Worm (Caenorhabditis elegans) whole organism, L1 larva: ENCODE measurements around the gene asah-2.
A peak's percentile ranks its signal among the peaks of the same experiment; 100 is the strongest.

Source experiments
- C04F5.9 ChIP-seq: sonication (generic microtip); optimal IDR thresholded peaks from 2 replicates; lab custom pipeline; 2016; ENCODE audit warnings: missing genetic modification characterization, missing compliant biosample characterization
- C34B4.2 ChIP-seq: sonication (generic microtip); optimal IDR thresholded peaks from 2 replicates; lab custom pipeline; 2017; ENCODE audit warnings: mild to moderate bottlenecking, missing genetic modification characterization, missing compliant biosample characterization
- F16B12.6 ChIP-seq: fragments of 150-350 bp; optimal IDR thresholded peaks from 2 replicates; lab custom pipeline; 2014; ENCODE audit warnings: missing biosample characterization, missing genetic modification characterization
- Y116A8C.19 ChIP-seq: sonication (generic microtip); optimal IDR thresholded peaks from 2 replicates; lab custom pipeline; 2016; ENCODE audit warnings: missing compliant biosample characterization, missing genetic modification characterization, borderline replicate concordance
- alr-1 ChIP-seq: fragments of 200-800 bp; sonication (Bioruptor generic); optimal IDR thresholded peaks from 2 replicates; lab custom pipeline; 2018; ENCODE audit warnings: borderline replicate concordance, mild to moderate bottlenecking, missing genetic modification characterization, missing compliant biosample characterization
- aly-2 ChIP-seq: fragments of 150-350 bp; optimal IDR thresholded peaks from 2 replicates; lab custom pipeline; 2014; ENCODE audit warnings: missing biosample characterization, missing genetic modification characterization
- ama-1 ChIP-seq: fragments of 150-350 bp; optimal IDR thresholded peaks from 2 replicates; lab custom pipeline; 2014
- ceh-63 ChIP-seq: fragments of 200-800 bp; sonication (Bioruptor generic); optimal IDR thresholded peaks from 2 replicates; lab custom pipeline; 2018; ENCODE audit warnings: mild to moderate bottlenecking, missing genetic modification characterization, missing compliant biosample characterization
- ceh-8 ChIP-seq: fragments of 200-800 bp; sonication (Bioruptor generic); optimal IDR thresholded peaks from 2 replicates; lab custom pipeline; 2018; ENCODE audit warnings: mild to moderate bottlenecking, missing genetic modification characterization, moderate library complexity, missing compliant biosample characterization
- ceh-82 ChIP-seq, 3 experiments: fragments of 150-350 bp in 1 of 3; sonication (generic microtip) in 2 of 3; optimal IDR thresholded peaks; 2 replicates each; lab custom pipeline; 2014 to 2017; ENCODE audit warnings: missing biosample characterization in 3 of 3, missing genetic modification characterization in 3 of 3
- ceh-88 ChIP-seq: fragments of 200-800 bp; sonication (Bioruptor generic); IDR thresholded peaks from 2 replicates; pipeline ENCODE4 v1.3.6; 2022; ENCODE audit warnings: missing genetic modification characterization, missing compliant biosample characterization
- ces-1 ChIP-seq: fragments of 150-350 bp; optimal IDR thresholded peaks from 2 replicates; lab custom pipeline; 2014; ENCODE audit warnings: missing biosample characterization, missing genetic modification reagents, missing genetic modification characterization
- efl-1 ChIP-seq, 4 experiments: fragments of 150-350 bp; optimal IDR thresholded peaks in 3 of 4; peaks in 1 of 4; 1 replicate in 1 of 4; 2 replicates in 3 of 4; lab custom pipeline; 2014; ENCODE audit warnings: missing biosample characterization in 2 of 4, missing genetic modification characterization in 2 of 4, missing genetic modification reagents in 2 of 4
- efl-3 ChIP-seq: fragments of 200-800 bp; sonication (Bioruptor generic); optimal IDR thresholded peaks from 2 replicates; lab custom pipeline; 2018; ENCODE audit warnings: mild to moderate bottlenecking, missing genetic modification characterization, missing compliant biosample characterization
- egl-13 ChIP-seq: sonication (generic microtip); optimal IDR thresholded peaks from 2 replicates; lab custom pipeline; 2016; ENCODE audit warnings: missing genotype, missing genetic modification reagents, missing genetic modification characterization, missing compliant biosample characterization
- egl-27 ChIP-seq, 2 experiments: fragments of 150-350 bp in 1 of 2; sonication (generic microtip); optimal IDR thresholded peaks; 3 replicates each; lab custom pipeline; 2017 to 2018; ENCODE audit warnings: missing biosample characterization in 2 of 2, missing genetic modification characterization in 2 of 2, missing genetic modification reagents in 2 of 2
- elt-2 ChIP-seq: sonication (generic microtip); optimal IDR thresholded peaks from 2 replicates; lab custom pipeline; 2016; ENCODE audit warnings: missing genetic modification characterization, mild to moderate bottlenecking, inconsistent platforms, missing compliant biosample characterization, missing genetic modification reagents
- ets-5 ChIP-seq: fragments of 200-800 bp; sonication (Bioruptor generic); IDR thresholded peaks from 2 replicates; pipeline ENCODE4 v1.3.6; 2022; ENCODE audit warnings: missing genetic modification characterization, missing compliant biosample characterization
- fos-1 ChIP-seq: fragments of 150-350 bp; optimal IDR thresholded peaks from 2 replicates; lab custom pipeline; 2014; ENCODE audit warnings: missing biosample characterization, missing genetic modification characterization
- hlh-17 ChIP-seq: fragments of 200-800 bp; sonication (Bioruptor generic); optimal IDR thresholded peaks from 2 replicates; lab custom pipeline; 2018; ENCODE audit warnings: missing genetic modification characterization, mild to moderate bottlenecking, missing compliant biosample characterization, moderate library complexity, borderline replicate concordance
- hlh-4 ChIP-seq: sonication (generic microtip); optimal IDR thresholded peaks from 2 replicates; lab custom pipeline; 2016; ENCODE audit warnings: mild to moderate bottlenecking, missing genetic modification characterization, missing compliant biosample characterization
- hpl-2 ChIP-seq: fragments of 150-350 bp; optimal IDR thresholded peaks from 2 replicates; lab custom pipeline; 2014; ENCODE audit warnings: missing biosample characterization, missing genetic modification reagents, missing genetic modification characterization
- irx-1 ChIP-seq: sonication (generic microtip); optimal IDR thresholded peaks from 2 replicates; lab custom pipeline; 2016; ENCODE audit warnings: missing genetic modification characterization, missing compliant biosample characterization
- isw-1 ChIP-seq: fragments of 200-800 bp; sonication (Bioruptor generic); IDR thresholded peaks from 2 replicates; pipeline ENCODE4 v1.3.6; 2022; ENCODE audit warnings: missing genetic modification characterization, missing compliant biosample characterization
- lin-13 ChIP-seq: fragments of 150-350 bp; optimal IDR thresholded peaks from 2 replicates; lab custom pipeline; 2014; ENCODE audit warnings: missing biosample characterization, missing genetic modification reagents, missing genetic modification characterization
- lin-15B ChIP-seq: fragments of 150-350 bp; sonication (generic microtip); optimal IDR thresholded peaks from 3 replicates; lab custom pipeline; 2014; ENCODE audit warnings: missing biosample characterization, missing genetic modification characterization
- lir-3 ChIP-seq: sonication (generic microtip); optimal IDR thresholded peaks from 2 replicates; lab custom pipeline; 2016; ENCODE audit warnings: mild to moderate bottlenecking, missing genetic modification characterization, moderate library complexity, missing compliant biosample characterization; ENCODE audit not compliant: poor library complexity
- lsy-2 ChIP-seq, 2 experiments: fragments of 150-350 bp; optimal IDR thresholded peaks; 2 replicates each; lab custom pipeline; 2014; ENCODE audit warnings: missing biosample characterization in 2 of 2, missing genetic modification characterization in 2 of 2
- mdl-1 ChIP-seq, 2 experiments: fragments of 150-350 bp; optimal IDR thresholded peaks; 2 replicates each; lab custom pipeline; 2014 to 2017; ENCODE audit warnings: missing biosample characterization in 2 of 2, missing genetic modification characterization in 2 of 2, inconsistent platforms in 1 of 2
- mef-2 ChIP-seq: fragments of 150-350 bp; optimal IDR thresholded peaks from 2 replicates; lab custom pipeline; 2014; ENCODE audit warnings: missing biosample characterization, missing genetic modification characterization
- mep-1 ChIP-seq: fragments of 150-350 bp; optimal IDR thresholded peaks from 2 replicates; lab custom pipeline; 2014; ENCODE audit warnings: missing biosample characterization, missing genetic modification characterization
- nhr-11 ChIP-seq: fragments of 150-350 bp; optimal IDR thresholded peaks from 2 replicates; lab custom pipeline; 2014; ENCODE audit warnings: missing biosample characterization, missing genetic modification characterization
- nhr-20 ChIP-seq: sonication (generic microtip); optimal IDR thresholded peaks from 2 replicates; lab custom pipeline; 2016; ENCODE audit warnings: mild to moderate bottlenecking, missing genetic modification characterization, missing compliant biosample characterization
- nhr-28 ChIP-seq: fragments of 150-350 bp; optimal IDR thresholded peaks from 2 replicates; lab custom pipeline; 2014; ENCODE audit warnings: missing biosample characterization, missing genetic modification characterization
- nhr-76 ChIP-seq: sonication (generic microtip); optimal IDR thresholded peaks from 2 replicates; lab custom pipeline; 2017; ENCODE audit warnings: missing biosample characterization, missing genetic modification characterization
- nhr-77 ChIP-seq: fragments of 150-350 bp; optimal IDR thresholded peaks from 2 replicates; lab custom pipeline; 2014; ENCODE audit warnings: missing biosample characterization, missing genetic modification characterization
- nhr-84 ChIP-seq: sonication (generic microtip); optimal IDR thresholded peaks from 2 replicates; lab custom pipeline; 2017; ENCODE audit warnings: missing biosample characterization, missing genetic modification characterization
- pag-3 ChIP-seq: sonication (generic microtip); optimal IDR thresholded peaks from 2 replicates; lab custom pipeline; 2017; ENCODE audit warnings: missing genetic modification characterization, mild to moderate bottlenecking, missing compliant biosample characterization, antibody characterized with exemption, borderline replicate concordance; ENCODE audit not compliant: insufficient read depth
- rnt-1 ChIP-seq: sonication (generic microtip); optimal IDR thresholded peaks from 2 replicates; lab custom pipeline; 2016; ENCODE audit warnings: mild to moderate bottlenecking, missing genetic modification characterization, moderate library complexity, missing compliant biosample characterization
- snpc-4 ChIP-seq: fragments of 150-350 bp; optimal IDR thresholded peaks from 2 replicates; lab custom pipeline; 2014; ENCODE audit warnings: missing biosample characterization, missing genetic modification characterization
- snu-23 ChIP-seq: sonication (generic microtip); optimal IDR thresholded peaks from 2 replicates; lab custom pipeline; 2016; ENCODE audit warnings: missing genetic modification characterization, missing compliant biosample characterization
- sox-4 ChIP-seq: sonication (generic microtip); optimal IDR thresholded peaks from 2 replicates; lab custom pipeline; 2016; ENCODE audit warnings: missing genetic modification characterization, missing compliant biosample characterization
- sptf-1 ChIP-seq: fragments of 150-350 bp; optimal IDR thresholded peaks from 2 replicates; lab custom pipeline; 2014; ENCODE audit warnings: missing biosample characterization, missing genetic modification characterization
- unc-130 ChIP-seq: fragments of 150-350 bp; optimal IDR thresholded peaks from 2 replicates; lab custom pipeline; 2017; ENCODE audit warnings: missing biosample characterization, missing genetic modification characterization, inconsistent platforms
- unc-30 ChIP-seq: sonication (generic microtip); optimal IDR thresholded peaks from 2 replicates; lab custom pipeline; 2017; ENCODE audit warnings: missing biosample characterization, missing genetic modification characterization
- unc-62 ChIP-seq: fragments of 150-350 bp; optimal IDR thresholded peaks from 2 replicates; lab custom pipeline; 2014; ENCODE audit warnings: missing biosample characterization, missing genetic modification reagents, missing genetic modification characterization
- unc-98 ChIP-seq: fragments of 200-800 bp; sonication (Bioruptor generic); IDR thresholded peaks from 2 replicates; pipeline ENCODE4 v1.3.6; 2022; ENCODE audit warnings: missing genetic modification characterization, missing compliant biosample characterization
- vab-15 ChIP-seq: sonication (generic microtip); optimal IDR thresholded peaks from 2 replicates; lab custom pipeline; 2017; ENCODE audit warnings: missing genotype, mild to moderate bottlenecking, missing genetic modification characterization, missing compliant biosample characterization
- xbp-1 ChIP-seq: sonication (generic microtip); optimal IDR thresholded peaks from 2 replicates; lab custom pipeline; 2016; ENCODE audit warnings: missing genetic modification characterization, missing compliant biosample characterization
- zag-1 ChIP-seq: fragments of 150-350 bp; optimal IDR thresholded peaks from 2 replicates; lab custom pipeline; 2014; ENCODE audit warnings: missing biosample characterization, missing genetic modification characterization
- zip-4 ChIP-seq: fragments of 200-800 bp; sonication (Bioruptor generic); optimal IDR thresholded peaks from 2 replicates; lab custom pipeline; 2018; ENCODE audit warnings: mild to moderate bottlenecking, missing genetic modification characterization, moderate library complexity, missing compliant biosample characterization
- ztf-11 ChIP-seq, 2 experiments: sonication (generic microtip); optimal IDR thresholded peaks; 2 replicates each; lab custom pipeline; 2016 to 2017; ENCODE audit warnings: missing genetic modification characterization in 2 of 2, missing biosample characterization in 1 of 2, missing compliant biosample characterization in 1 of 2
- ztf-4 ChIP-seq: fragments of 150-350 bp; optimal IDR thresholded peaks from 2 replicates; lab custom pipeline; 2014; ENCODE audit warnings: missing biosample characterization, missing genetic modification characterization

asah-2 gene

ce11 chrII:10174338-10174737 is 34.9 kb downstream of the asah-2 start, which contains the start of gene F33H1.4:
Gene F33H1.4, plus strand, starts transcription at chrII:10174648.
- TF ChIP-seq lsy-2 (tag; optimal IDR thresholded peaks at IDR 0.05; lab: Kevin White, UChicago) (peak; percentile 83 to 97), C34B4.2 (tag; lab: Kevin White, UChicago) (no peak), mep-1 (tag; lab: Kevin White, UChicago) (peak; percentile 70), snpc-4 (tag; lab: Kevin White, UChicago) (no peak), mef-2 (no peak), egl-27 (tag; optimal IDR thresholded peaks at IDR 0.05; lab: Kevin White, UChicago) (no peak), sptf-1 (no peak), ztf-11 (tag; optimal IDR thresholded peaks at IDR 0.05; lab: Kevin White, UChicago) (no peak), efl-1 (optimal IDR thresholded peaks at IDR 0.05; lab: Kevin White, UChicago) (peak; percentile 68 to 84), efl-1 (GFP tag; optimal IDR thresholded peaks at IDR 0.05 in 1 of 2; lab: Kevin White, UChicago) (peak; percentile 50 to 95), ceh-88 (no peak), snu-23 (peak; percentile 65), elt-2 (tag; lab: Kevin White, UChicago) (no peak), pag-3 (no peak), nhr-11 (tag; lab: Kevin White, UChicago) (no peak), vab-15 (no peak), xbp-1 (tag; lab: Kevin White, UChicago) (peak; percentile 16), egl-13 (tag; lab: Kevin White, UChicago) (no peak), nhr-20 (tag; lab: Kevin White, UChicago) (peak; percentile 48), nhr-76 (tag; lab: Kevin White, UChicago) (no peak), aly-2 (tag; lab: Kevin White, UChicago) (peak; percentile 6), efl-3 (GFP tag; lab: Kevin White, UChicago) (no peak), ces-1 (GFP tag; lab: Kevin White, UChicago) (no peak), mdl-1 (tag; optimal IDR thresholded peaks at IDR 0.05; lab: Kevin White, UChicago) (peak in 1 of 2 experiments; percentile 19), alr-1 (tag; lab: Kevin White, UChicago) (no peak), zag-1 (tag; lab: Kevin White, UChicago) (no peak), isw-1 (GFP tag; lab: Robert Waterston, UW) (no peak), zip-4 (GFP tag; lab: Kevin White, UChicago) (peak; percentile 30), nhr-77 (tag; lab: Kevin White, UChicago) (peak; percentile 23), hlh-17 (GFP tag; lab: Kevin White, UChicago) (no peak), lin-13 (GFP tag; lab: Kevin White, UChicago) (peak; percentile 98), irx-1 (tag; lab: Kevin White, UChicago) (no peak), lin-15B (peak; percentile 87), nhr-84 (tag; lab: Kevin White, UChicago) (no peak), ztf-4 (tag; lab: Kevin White, UChicago) (no peak), ceh-8 (GFP tag; lab: Kevin White, UChicago) (no peak), ets-5 (GFP tag; lab: Robert Waterston, UW) (no peak), unc-62 (GFP tag; lab: Kevin White, UChicago) (no peak), Y116A8C.19 (tag; lab: Kevin White, UChicago) (no peak), hlh-4 (tag; lab: Kevin White, UChicago) (no peak), lir-3 (no peak), unc-98 (no peak), unc-130 (no peak), ceh-82 (tag; optimal IDR thresholded peaks at IDR 0.05; lab: Kevin White, UChicago) (peak in 2 of 3 experiments; percentile 20 to 57), sox-4 (tag; lab: Kevin White, UChicago) (no peak), F16B12.6 (tag; lab: Kevin White, UChicago) (peak; percentile 23), nhr-28 (tag; lab: Kevin White, UChicago) (no peak), fos-1 (no peak), C04F5.9 (tag; lab: Kevin White, UChicago) (no peak), rnt-1 (tag; lab: Kevin White, UChicago) (peak; percentile 61), hpl-2 (GFP tag; lab: Kevin White, UChicago) (no peak), ama-1 (no peak), unc-30 (no peak), ceh-63 (GFP tag; lab: Kevin White, UChicago) (no peak)
